Worm (Caenorhabditis elegans) whole organism, L3 larva: Measurements from ENCODE around the gene slcr-46.2.
A peak's percentile ranks its signal among the peaks of the same experiment; 100 is the strongest.

ENCODE experiments used
- ceh-28 ChIP-seq: fragments of 150-350 bp; optimal IDR thresholded peaks from 2 replicates; lab custom pipeline; 2014; ENCODE audit warnings: missing biosample characterization, missing genetic modification reagents, missing genetic modification characterization
- egl-5 ChIP-seq: fragments of 150-350 bp; optimal IDR thresholded peaks from 2 replicates; lab custom pipeline; 2017; ENCODE audit warnings: missing biosample characterization, missing genetic modification reagents, missing genetic modification characterization, inconsistent platforms
- elt-3 ChIP-seq, 3 experiments: fragments of 150-350 bp in 1 of 3; sonication (generic microtip) in 2 of 3; optimal IDR thresholded peaks; 2 replicates in 2 of 3; 4 replicates in 1 of 3; lab custom pipeline; 2014 to 2017; ENCODE audit warnings: missing biosample characterization in 3 of 3, missing genetic modification characterization in 3 of 3
- eor-1 ChIP-seq, 2 experiments: fragments of 150-350 bp; optimal IDR thresholded peaks; 2 replicates each; lab custom pipeline; 2014 to 2018; ENCODE audit warnings: missing biosample characterization in 2 of 2, missing genetic modification characterization in 2 of 2
- fkh-10 ChIP-seq: sonication (generic microtip); optimal IDR thresholded peaks from 2 replicates; lab custom pipeline; 2017; ENCODE audit warnings: missing biosample characterization, missing genetic modification reagents, missing genetic modification characterization
- fos-1 ChIP-seq: fragments of 150-350 bp; optimal IDR thresholded peaks from 2 replicates; lab custom pipeline; 2014; ENCODE audit warnings: missing biosample characterization, missing genetic modification characterization
- hmg-11 ChIP-seq: sonication (generic microtip); optimal IDR thresholded peaks from 2 replicates; lab custom pipeline; 2016; ENCODE audit warnings: missing genetic modification characterization, missing compliant biosample characterization
- jun-1 ChIP-seq: fragments of 150-350 bp; optimal IDR thresholded peaks from 2 replicates; lab custom pipeline; 2014; ENCODE audit warnings: missing biosample characterization, missing genetic modification reagents, missing genetic modification characterization
- lin-15B ChIP-seq: fragments of 150-350 bp; optimal IDR thresholded peaks from 2 replicates; lab custom pipeline; 2014; ENCODE audit warnings: missing biosample characterization, missing genetic modification characterization
- lsy-12 ChIP-seq: sonication (generic microtip); optimal IDR thresholded peaks from 2 replicates; lab custom pipeline; 2016; ENCODE audit warnings: mild to moderate bottlenecking, missing genetic modification characterization, missing compliant biosample characterization
- mdl-1 ChIP-seq: fragments of 150-350 bp; optimal IDR thresholded peaks from 2 replicates; lab custom pipeline; 2014; ENCODE audit warnings: missing biosample characterization, missing genetic modification characterization
- nfya-1 ChIP-seq: sonication (generic microtip); optimal IDR thresholded peaks from 2 replicates; lab custom pipeline; 2017; ENCODE audit warnings: missing genetic modification characterization, mild to moderate bottlenecking, missing compliant biosample characterization, antibody characterized with exemption, moderate library complexity; ENCODE audit not compliant: insufficient read depth
- nhr-11 ChIP-seq: fragments of 150-350 bp; optimal IDR thresholded peaks from 2 replicates; lab custom pipeline; 2014; ENCODE audit warnings: missing biosample characterization, missing genetic modification characterization
- nhr-12 ChIP-seq: fragments of 150-350 bp; optimal IDR thresholded peaks from 2 replicates; lab custom pipeline; 2014; ENCODE audit warnings: missing biosample characterization, missing genetic modification characterization
- nhr-237 ChIP-seq: fragments of 150-350 bp; optimal IDR thresholded peaks from 2 replicates; lab custom pipeline; 2014; ENCODE audit warnings: missing biosample characterization, missing genetic modification characterization
- nhr-25 ChIP-seq: sonication (generic microtip); optimal IDR thresholded peaks from 2 replicates; lab custom pipeline; 2017; ENCODE audit warnings: missing biosample characterization, missing genetic modification characterization
- nhr-28 ChIP-seq: fragments of 150-350 bp; optimal IDR thresholded peaks from 2 replicates; lab custom pipeline; 2014; ENCODE audit warnings: missing biosample characterization, missing genetic modification characterization
- nhr-43 ChIP-seq: sonication (generic microtip); optimal IDR thresholded peaks from 2 replicates; lab custom pipeline; 2016; ENCODE audit warnings: mild to moderate bottlenecking, missing genetic modification characterization, missing compliant biosample characterization; ENCODE audit not compliant: poor library complexity, severe bottlenecking
- nhr-67 ChIP-seq: fragments of 150-350 bp; optimal IDR thresholded peaks from 2 replicates; lab custom pipeline; 2014; ENCODE audit warnings: missing biosample characterization, missing genetic modification characterization
- nhr-76 ChIP-seq: fragments of 150-350 bp; sonication (generic microtip); optimal IDR thresholded peaks from 5 replicates; lab custom pipeline; 2014; ENCODE audit warnings: missing biosample characterization, missing genetic modification characterization
- pha-4 ChIP-seq: fragments of 150-350 bp; optimal IDR thresholded peaks from 2 replicates; lab custom pipeline; 2014; ENCODE audit warnings: missing biosample characterization, missing genetic modification reagents, missing genetic modification characterization
- pqm-1 ChIP-seq: fragments of 150-350 bp; optimal IDR thresholded peaks from 2 replicates; lab custom pipeline; 2017; ENCODE audit warnings: missing biosample characterization, missing genetic modification characterization, inconsistent platforms
- sea-2 ChIP-seq: fragments of 150-350 bp; sonication (generic microtip); optimal IDR thresholded peaks from 4 replicates; lab custom pipeline; 2014; ENCODE audit warnings: missing biosample characterization, missing genetic modification reagents, missing genetic modification characterization
- snpc-4 ChIP-seq: fragments of 150-350 bp; optimal IDR thresholded peaks from 2 replicates; lab custom pipeline; 2014; ENCODE audit warnings: missing biosample characterization, missing genetic modification characterization
- unc-62 ChIP-seq: fragments of 150-350 bp; sonication (generic microtip); optimal IDR thresholded peaks from 4 replicates; lab custom pipeline; 2014; ENCODE audit warnings: missing biosample characterization, missing genetic modification reagents, missing genetic modification characterization
- ztf-11 ChIP-seq: fragments of 150-350 bp; optimal IDR thresholded peaks from 2 replicates; lab custom pipeline; 2014; ENCODE audit warnings: missing biosample characterization, missing genetic modification characterization
- ztf-4 ChIP-seq: fragments of 150-350 bp; optimal IDR thresholded peaks from 2 replicates; lab custom pipeline; 2014; ENCODE audit warnings: missing biosample characterization, missing genetic modification characterization

Gene slcr-46.2

DNA sequence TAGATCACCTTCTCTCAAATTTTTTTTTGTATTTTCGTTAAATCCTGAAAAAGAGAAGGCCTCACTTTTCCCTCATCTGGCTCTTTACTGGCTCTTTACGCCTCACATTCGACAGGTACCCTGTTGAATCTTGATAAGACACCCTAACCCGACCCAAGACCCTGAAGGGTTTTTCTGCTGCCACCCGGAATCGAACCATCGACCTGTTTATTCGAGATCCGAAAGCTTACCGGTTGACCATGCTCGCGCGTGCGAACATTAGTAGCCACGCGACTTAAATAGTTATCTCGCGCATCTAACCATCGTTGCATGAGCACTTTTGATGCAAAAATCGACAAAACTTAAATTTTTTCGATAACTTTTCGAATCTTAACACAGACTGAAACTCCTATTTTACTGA, 34.7 kb downstream of the slcr-46.2 start:
- no peak for TF ChIP-seq mdl-1

DNA sequence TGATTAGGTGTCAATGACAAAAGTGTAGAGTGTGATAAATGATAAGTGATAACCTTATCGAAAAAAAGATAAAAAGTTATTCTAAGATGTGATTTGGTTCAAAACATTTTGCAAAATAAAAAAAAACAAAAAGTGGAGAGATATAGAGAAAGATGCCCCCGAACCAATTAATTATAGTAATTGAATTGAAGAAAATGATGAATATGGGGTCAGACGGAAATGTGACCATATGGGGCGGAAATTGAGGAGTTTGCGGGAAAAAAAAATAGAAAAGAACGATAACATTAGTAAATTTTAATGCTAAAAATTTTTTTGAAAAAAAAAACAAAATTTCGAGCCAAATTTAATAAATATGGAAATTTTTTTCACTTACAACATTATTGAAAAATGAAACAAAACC, 35.4 kb downstream of the slcr-46.2 start:
- TF ChIP-seq eor-1 (tag; optimal IDR thresholded peaks at IDR 0.05; lab: Kevin White, UChicago), result no peak
- no peak for TF ChIP-seq fkh-10 (GFP tag; lab: Kevin White, UChicago)
- no peak for TF ChIP-seq mdl-1
- TF ChIP-seq nhr-25 (tag; lab: Kevin White, UChicago), result no peak
- TF ChIP-seq sea-2 (GFP tag; lab: Kevin White, UChicago), result no peak
- no peak for TF ChIP-seq pha-4 (tag; lab: Kevin White, UChicago)
- TF ChIP-seq fos-1 (tag; lab: Kevin White, UChicago), result no peak
- no peak for TF ChIP-seq hmg-11 (tag; lab: Kevin White, UChicago)
- TF ChIP-seq nhr-43 (tag; lab: Kevin White, UChicago), result no peak
- no peak for TF ChIP-seq jun-1

DNA sequence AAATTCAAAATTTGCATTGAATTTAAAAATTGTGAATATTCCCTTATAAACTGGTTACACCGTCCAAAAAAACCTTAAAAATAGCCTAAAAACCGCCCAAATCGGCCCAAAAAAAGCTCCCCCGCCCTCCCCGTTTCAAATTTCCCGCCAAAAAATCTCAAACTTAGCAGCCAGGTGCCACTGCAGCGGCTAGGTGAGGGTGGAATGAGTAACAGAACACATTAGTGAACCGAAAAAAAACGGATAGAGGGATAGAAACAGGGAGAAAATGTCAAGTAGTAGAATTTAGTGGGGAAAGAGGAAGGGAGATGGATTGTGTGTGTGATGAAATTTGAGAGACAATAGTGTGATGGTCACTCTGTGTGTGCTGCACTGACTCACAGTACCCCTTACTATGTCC, 38.0 kb downstream of the slcr-46.2 start:
- TF ChIP-seq nhr-11 (tag; lab: Kevin White, UChicago), result no peak
- TF ChIP-seq snpc-4 (tag; lab: Kevin White, UChicago), result no peak
- TF ChIP-seq unc-62 (GFP tag; lab: Kevin White, UChicago), result no peak
- no peak for TF ChIP-seq ztf-4 (tag; lab: Kevin White, UChicago)
- TF ChIP-seq nhr-76, result no peak
- no peak for TF ChIP-seq hmg-11 (tag; lab: Kevin White, UChicago)
- TF ChIP-seq lin-15B (tag; lab: Kevin White, UChicago), result no peak
- TF ChIP-seq nhr-12 (tag; lab: Kevin White, UChicago), result no peak
- TF ChIP-seq lsy-12 (tag; lab: Kevin White, UChicago), result no peak
- no peak for TF ChIP-seq nhr-67
- TF ChIP-seq elt-3 (tag; optimal IDR thresholded peaks at IDR 0.05; lab: Kevin White, UChicago), result no peak
- TF ChIP-seq pqm-1 (tag; lab: Kevin White, UChicago), result no peak
- TF ChIP-seq egl-5, result no peak
- TF ChIP-seq nfya-1 (tag; lab: Kevin White, UChicago), result no peak
- TF ChIP-seq, all 47 proteins: peak for 0

DNA sequence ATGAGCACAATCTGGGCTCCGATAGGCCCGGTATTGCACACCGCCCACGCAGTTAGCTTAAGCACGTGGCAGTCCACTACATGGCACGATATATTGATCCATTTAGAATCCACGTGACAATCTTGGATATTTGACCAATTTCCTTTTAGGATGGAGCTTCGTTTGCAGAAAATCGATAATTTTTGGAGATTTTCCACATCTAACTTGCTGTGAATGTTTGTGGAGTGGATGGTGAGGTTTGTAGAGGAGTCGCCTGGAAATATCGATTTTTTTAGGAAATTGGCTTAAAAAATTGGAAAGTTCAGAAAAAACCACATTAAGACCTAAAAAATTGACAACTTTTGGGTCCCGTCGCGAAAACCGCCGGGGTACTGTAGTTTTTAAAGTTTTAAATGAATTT, 52.6 kb downstream of the slcr-46.2 start:
- TF ChIP-seq ztf-11 (no peak), eor-1 (tag; optimal IDR thresholded peaks at IDR 0.05; lab: Kevin White, UChicago) (no peak), nhr-12 (tag; lab: Kevin White, UChicago) (no peak), nhr-237 (tag; lab: Kevin White, UChicago) (no peak), nhr-76 (no peak), ceh-28 (peak; percentile 20), ztf-4 (tag; lab: Kevin White, UChicago) (no peak), nhr-28 (tag; lab: Kevin White, UChicago) (no peak)
